Worm (Caenorhabditis elegans): ENCODE results near the gene Y39B6A.27.

- peak; percentile 85 for TF ChIP-seq T22C8.4 (GFP tag; IDR thresholded peaks at IDR 0.05)
- no peak for TF ChIP-seq ztf-23 (GFP tag; IDR thresholded peaks at IDR 0.05)
- no peak for TF ChIP-seq cog-1 (tag; optimal IDR thresholded peaks at IDR 0.05)
- no peak for TF ChIP-seq klf-2 (GFP tag; conservative IDR thresholded peaks at IDR 0.05)
- TF ChIP-seq ztf-29 (GFP tag; IDR thresholded peaks at IDR 0.05): no peak
Measured at ce11 chrV:19019239-19019638, 12.3 kb upstream of the Y39B6A.27 start.

Data from whole organism, midembryonic.